Worm (Caenorhabditis elegans): Measurements from ENCODE around the gene F43C1.5.

The F43C1.5 gene

ce11 chrIII:4196301-4196987, 32.5 kb upstream of the F43C1.5 start:
- peak; percentile 21 for TF ChIP-seq skn-1 (tag; optimal IDR thresholded peaks at IDR 0.05)
- TF ChIP-seq snpc-4 (tag; optimal IDR thresholded peaks at IDR 0.05): peak; percentile 46
- TF ChIP-seq fkh-2 (tag; optimal IDR thresholded peaks at IDR 0.05): no peak
- TF ChIP-seq ztf-4 (tag; optimal IDR thresholded peaks at IDR 0.05): no peak
- TF ChIP-seq R02D3.7 (tag; optimal IDR thresholded peaks at IDR 0.05): peak; percentile 22
- peak; percentile 58 for TF ChIP-seq nhr-25 (tag; optimal IDR thresholded peaks at IDR 0.05)
- peak; percentile 60 for TF ChIP-seq lin-39 (tag; optimal IDR thresholded peaks at IDR 0.05)
- TF ChIP-seq fkh-10 (GFP tag; optimal IDR thresholded peaks at IDR 0.05): peak; percentile 6
- no peak for TF ChIP-seq zag-1 (tag; optimal IDR thresholded peaks at IDR 0.05)
- TF ChIP-seq ztf-11 (tag; optimal IDR thresholded peaks at IDR 0.05): no peak
- TF ChIP-seq unc-39 (tag; optimal IDR thresholded peaks at IDR 0.05): no peak
- TF ChIP-seq lin-15B (tag; optimal IDR thresholded peaks at IDR 0.05): peak; percentile 75
- peak; percentile 20 for TF ChIP-seq egl-5 (tag; optimal IDR thresholded peaks at IDR 0.05)
- TF ChIP-seq jun-1 (tag; optimal IDR thresholded peaks at IDR 0.05): no peak
- no peak for TF ChIP-seq eor-1 (tag; optimal IDR thresholded peaks at IDR 0.05)
- TF ChIP-seq nhr-67 (tag; optimal IDR thresholded peaks at IDR 0.05): no peak
- no peak for TF ChIP-seq sea-2 (GFP tag; optimal IDR thresholded peaks at IDR 0.05)
- no peak for TF ChIP-seq fos-1 (tag; optimal IDR thresholded peaks at IDR 0.05)
- no peak for TF ChIP-seq nhr-77 (tag; optimal IDR thresholded peaks at IDR 0.05)
- no peak for TF ChIP-seq daf-12 (tag; optimal IDR thresholded peaks at IDR 0.05)
- TF ChIP-seq nfya-1 (tag; optimal IDR thresholded peaks at IDR 0.05; ENCODE audit: insufficient read depth): peak; percentile 84
- TF ChIP-seq hmg-11 (tag; optimal IDR thresholded peaks at IDR 0.05): no peak
- TF ChIP-seq mdl-1 (tag; optimal IDR thresholded peaks at IDR 0.05): peak; percentile 85
- TF ChIP-seq pha-4 (tag; optimal IDR thresholded peaks at IDR 0.05): peak; percentile 73

ce11 chrIII:4196988-4197384, 32.0 kb upstream of the F43C1.5 start, which contains the start of gene asd-1:
Gene asd-1, plus strand, starts transcription at chrIII:4197285.
- TF ChIP-seq nhr-12 (tag; optimal IDR thresholded peaks at IDR 0.05): no peak
- no peak for TF ChIP-seq snpc-4 (tag; optimal IDR thresholded peaks at IDR 0.05)
- TF ChIP-seq nhr-28 (tag; optimal IDR thresholded peaks at IDR 0.05): no peak
- no peak for TF ChIP-seq eor-1 (tag; optimal IDR thresholded peaks at IDR 0.05)
- no peak for TF ChIP-seq nhr-67 (tag; optimal IDR thresholded peaks at IDR 0.05)
- no peak for TF ChIP-seq sea-2 (GFP tag; optimal IDR thresholded peaks at IDR 0.05)
- no peak for TF ChIP-seq pha-4 (tag; optimal IDR thresholded peaks at IDR 0.05)
- TF ChIP-seq nhr-11 (tag; optimal IDR thresholded peaks at IDR 0.05): no peak
- no peak for TF ChIP-seq ceh-16 (tag; optimal IDR thresholded peaks at IDR 0.05)
- no peak for TF ChIP-seq ztf-11 (tag; optimal IDR thresholded peaks at IDR 0.05)
- TF ChIP-seq jun-1 (tag; optimal IDR thresholded peaks at IDR 0.05): no peak
- TF ChIP-seq nhr-237 (tag; optimal IDR thresholded peaks at IDR 0.05): no peak
- TF ChIP-seq ama-1 (optimal IDR thresholded peaks at IDR 0.05): no peak
- no peak for TF ChIP-seq ZK546.5 (tag; optimal IDR thresholded peaks at IDR 0.05)
- no peak for TF ChIP-seq nfya-1 (tag; optimal IDR thresholded peaks at IDR 0.05; ENCODE audit: insufficient read depth)
- TF ChIP-seq fkh-2 (tag; optimal IDR thresholded peaks at IDR 0.05): no peak
- no peak for TF ChIP-seq lin-39 (tag; optimal IDR thresholded peaks at IDR 0.05)
- TF ChIP-seq daf-12 (tag; optimal IDR thresholded peaks at IDR 0.05): no peak
- TF ChIP-seq fkh-10 (GFP tag; optimal IDR thresholded peaks at IDR 0.05): no peak
- no peak for TF ChIP-seq egl-5 (tag; optimal IDR thresholded peaks at IDR 0.05)

ce11 chrIII:4204072-4204471, 24.9 kb upstream of the F43C1.5 start, which contains the start of the genes pelo-1 and R74.7:
Gene pelo-1, minus strand, starts transcription at chrIII:4204222.
Gene R74.7, plus strand, starts transcription at chrIII:4204429.
- TF ChIP-seq nhr-11 (tag; optimal IDR thresholded peaks at IDR 0.05): no peak
- TF ChIP-seq zag-1 (tag; optimal IDR thresholded peaks at IDR 0.05): no peak
- TF ChIP-seq elt-2 (tag; optimal IDR thresholded peaks at IDR 0.05): no peak
- no peak for TF ChIP-seq ama-1 (optimal IDR thresholded peaks at IDR 0.05)
- TF ChIP-seq lin-39 (tag; optimal IDR thresholded peaks at IDR 0.05): no peak
- TF ChIP-seq ceh-9 (tag; optimal IDR thresholded peaks at IDR 0.05): no peak
- TF ChIP-seq ztf-4 (tag; optimal IDR thresholded peaks at IDR 0.05): no peak
- no peak for TF ChIP-seq fos-1 (tag; optimal IDR thresholded peaks at IDR 0.05)
- no peak for TF ChIP-seq aly-2 (tag; optimal IDR thresholded peaks at IDR 0.05)
- TF ChIP-seq egl-5 (tag; optimal IDR thresholded peaks at IDR 0.05): no peak
- no peak for TF ChIP-seq nhr-43 (tag; optimal IDR thresholded peaks at IDR 0.05; ENCODE audit: poor library complexity, severe bottlenecking)
- peak; percentile 43 for TF ChIP-seq nfya-1 (tag; optimal IDR thresholded peaks at IDR 0.05; ENCODE audit: insufficient read depth)
- TF ChIP-seq skn-1 (tag; optimal IDR thresholded peaks at IDR 0.05): no peak
- TF ChIP-seq nhr-23 (tag; optimal IDR thresholded peaks at IDR 0.05): no peak
- TF ChIP-seq mdl-1 (tag; optimal IDR thresholded peaks at IDR 0.05): no peak
- TF ChIP-seq lin-15B (tag; optimal IDR thresholded peaks at IDR 0.05): peak; percentile 48
- no peak for TF ChIP-seq ZK546.5 (tag; optimal IDR thresholded peaks at IDR 0.05)
- TF ChIP-seq snpc-4 (tag; optimal IDR thresholded peaks at IDR 0.05): no peak
- TF ChIP-seq daf-12 (tag; optimal IDR thresholded peaks at IDR 0.05): no peak
- TF ChIP-seq nhr-12 (tag; optimal IDR thresholded peaks at IDR 0.05): no peak
- TF ChIP-seq nhr-28 (tag; optimal IDR thresholded peaks at IDR 0.05): no peak
- no peak for TF ChIP-seq ceh-16 (tag; optimal IDR thresholded peaks at IDR 0.05)
- TF ChIP-seq hmg-11 (tag; optimal IDR thresholded peaks at IDR 0.05): no peak
- TF ChIP-seq R02D3.7 (tag; optimal IDR thresholded peaks at IDR 0.05): peak; percentile 88
- no peak for TF ChIP-seq jun-1 (tag; optimal IDR thresholded peaks at IDR 0.05)
- TF ChIP-seq pha-4 (tag; optimal IDR thresholded peaks at IDR 0.05): peak; percentile 64
- no peak for TF ChIP-seq ceh-82 (tag; optimal IDR thresholded peaks at IDR 0.05)
- no peak for TF ChIP-seq nhr-237 (tag; optimal IDR thresholded peaks at IDR 0.05)
- TF ChIP-seq fkh-10 (GFP tag; optimal IDR thresholded peaks at IDR 0.05): no peak
- TF ChIP-seq elt-1 (tag; optimal IDR thresholded peaks at IDR 0.05): no peak

Data from whole organism, L3 larva.